Worm (Caenorhabditis elegans) whole organism, early embryonic: Measurements from ENCODE around the gene spe-49.

ENCODE experiments used
- B0310.2 ChIP-seq: sonication (generic microtip); optimal IDR thresholded peaks from 2 replicates; lab custom pipeline; 2016; ENCODE audit warnings: mild to moderate bottlenecking, missing genetic modification characterization, missing compliant biosample characterization
- F13C5.2 ChIP-seq: sonication (generic microtip); optimal IDR thresholded peaks from 2 replicates; lab custom pipeline; 2017; ENCODE audit warnings: mild to moderate bottlenecking, missing genetic modification characterization, inconsistent platforms, missing compliant biosample characterization
- aly-1 ChIP-seq: sonication (generic microtip); optimal IDR thresholded peaks from 2 replicates; lab custom pipeline; 2016; ENCODE audit warnings: missing genetic modification characterization, missing compliant biosample characterization
- ama-1 ChIP-seq: fragments of 150-350 bp; optimal IDR thresholded peaks from 2 replicates; lab custom pipeline; 2014
- ceh-13 ChIP-seq: fragments of 200-800 bp; sonication (Bioruptor generic); optimal IDR thresholded peaks from 2 replicates; lab custom pipeline; 2018; ENCODE audit warnings: mild to moderate bottlenecking, missing genetic modification characterization, missing compliant biosample characterization
- ceh-36 ChIP-seq: sonication (generic microtip); optimal IDR thresholded peaks from 2 replicates; lab custom pipeline; 2016; ENCODE audit warnings: missing genetic modification characterization, inconsistent platforms, missing compliant biosample characterization
- ets-7 ChIP-seq: sonication (generic microtip); optimal IDR thresholded peaks from 2 replicates; lab custom pipeline; 2016; ENCODE audit warnings: missing genotype, missing genetic modification characterization, missing compliant biosample characterization
- flt-1 ChIP-seq: fragments of 200-800 bp; sonication (Bioruptor generic); IDR thresholded peaks from 2 replicates; pipeline ENCODE4 v1.3.6; 2022; ENCODE audit warnings: missing genetic modification characterization, missing compliant biosample characterization
- hmbx-1 ChIP-seq: sonication (generic microtip); optimal IDR thresholded peaks from 2 replicates; lab custom pipeline; 2016; ENCODE audit warnings: mild to moderate bottlenecking, missing genetic modification characterization, missing compliant biosample characterization
- hmg-4 ChIP-seq: fragments of 200-800 bp; sonication (Bioruptor generic); optimal IDR thresholded peaks from 2 replicates; lab custom pipeline; 2018; ENCODE audit warnings: mild to moderate bottlenecking, missing genetic modification characterization, missing compliant biosample characterization
- hnd-1 ChIP-seq: sonication (generic microtip); optimal IDR thresholded peaks from 2 replicates; lab custom pipeline; 2016; ENCODE audit warnings: missing genetic modification characterization, missing compliant biosample characterization
- pes-1 ChIP-seq: fragments of 200-800 bp; sonication (Bioruptor generic); IDR thresholded peaks from 2 replicates; pipeline ENCODE4 v1.3.6; 2022; ENCODE audit warnings: missing genetic modification reagents, missing genetic modification characterization, missing compliant biosample characterization
- scrt-1 ChIP-seq: fragments of 200-800 bp; sonication (Bioruptor generic); IDR thresholded peaks from 2 replicates; pipeline ENCODE4 v1.3.6; 2022; ENCODE audit warnings: missing genetic modification characterization, missing compliant biosample characterization
- sea-1 ChIP-seq: fragments of 200-800 bp; sonication (Bioruptor generic); conservative IDR thresholded peaks from 2 replicates; pipeline ENCODE4 v1.3.6; 2022; ENCODE audit warnings: missing genetic modification characterization, missing compliant biosample characterization
- tbx-11 ChIP-seq: fragments of 200-800 bp; sonication (Bioruptor generic); IDR thresholded peaks from 2 replicates; pipeline ENCODE4 v1.3.6; 2022; ENCODE audit warnings: missing genetic modification characterization, missing compliant biosample characterization
- tbx-37 ChIP-seq: fragments of 200-800 bp; sonication (Bioruptor generic); conservative IDR thresholded peaks from 2 replicates; pipeline ENCODE4 v1.3.6; 2022; ENCODE audit warnings: missing genetic modification reagents, missing genetic modification characterization, missing compliant biosample characterization
- tra-4 ChIP-seq: sonication (generic microtip); optimal IDR thresholded peaks from 2 replicates; lab custom pipeline; 2017; ENCODE audit warnings: missing genetic modification characterization, missing compliant biosample characterization

Gene spe-49

DNA sequence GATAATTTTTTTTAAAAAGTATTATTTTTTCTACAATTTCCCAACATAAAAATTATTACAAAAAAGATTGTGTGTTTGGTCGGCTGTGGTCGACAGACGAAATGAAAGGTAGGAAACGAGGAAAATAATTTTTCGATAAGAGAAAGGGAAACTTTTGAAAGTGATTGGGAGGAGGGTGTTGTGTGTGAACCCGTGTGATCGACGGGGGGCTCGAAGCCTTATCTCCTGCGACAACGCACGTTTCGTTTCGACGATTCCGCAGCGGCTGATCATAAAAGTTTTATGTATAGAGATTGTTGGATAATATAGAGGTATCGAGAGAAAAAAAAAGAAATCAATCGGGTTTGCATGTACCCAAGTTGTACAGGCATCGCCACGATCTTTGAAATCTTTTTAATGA is 37.9 kb upstream of the spe-49 start:
- TF ChIP-seq tbx-11 (GFP tag; lab: Robert Waterston, UW) (no peak), ets-7 (tag; lab: Kevin White, UChicago) (no peak), pes-1 (GFP tag; lab: Robert Waterston, UW) (no peak), flt-1 (GFP tag; lab: Robert Waterston, UW) (no peak), hmbx-1 (tag; lab: Kevin White, UChicago) (no peak), aly-1 (no peak), ceh-36 (tag; lab: Kevin White, UChicago) (no peak), F13C5.2 (tag; lab: Kevin White, UChicago) (no peak), ceh-13 (GFP tag; lab: Kevin White, UChicago) (no peak), hnd-1 (tag; lab: Kevin White, UChicago) (no peak), ama-1 (lab: Kevin White, UChicago) (no peak)

DNA sequence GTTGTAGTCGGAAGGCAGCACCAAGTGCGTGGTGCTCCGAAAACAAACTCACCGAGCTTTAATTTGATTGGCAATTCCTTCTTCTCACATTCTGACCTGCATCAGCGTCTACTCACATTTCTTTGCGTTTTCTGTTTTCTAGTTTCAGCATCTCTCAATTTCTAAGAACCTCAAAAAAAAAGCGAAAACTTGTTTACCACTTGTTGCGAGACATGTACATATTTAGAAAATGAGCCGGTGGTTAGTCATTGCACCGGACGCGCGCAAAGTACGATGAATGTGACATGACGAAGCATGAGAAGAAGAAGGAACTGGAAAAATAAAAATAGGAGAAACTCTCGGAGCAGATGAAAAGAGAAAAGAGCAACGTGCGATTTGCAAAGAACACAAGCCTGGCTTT is 36.5 kb upstream of the spe-49 start:
- no peak for TF ChIP-seq ceh-36 (tag; lab: Kevin White, UChicago)
- no peak for TF ChIP-seq flt-1 (GFP tag; lab: Robert Waterston, UW)
- no peak for TF ChIP-seq sea-1 (GFP tag; lab: Robert Waterston, UW)
- TF ChIP-seq hmbx-1 (tag; lab: Kevin White, UChicago), result no peak

DNA sequence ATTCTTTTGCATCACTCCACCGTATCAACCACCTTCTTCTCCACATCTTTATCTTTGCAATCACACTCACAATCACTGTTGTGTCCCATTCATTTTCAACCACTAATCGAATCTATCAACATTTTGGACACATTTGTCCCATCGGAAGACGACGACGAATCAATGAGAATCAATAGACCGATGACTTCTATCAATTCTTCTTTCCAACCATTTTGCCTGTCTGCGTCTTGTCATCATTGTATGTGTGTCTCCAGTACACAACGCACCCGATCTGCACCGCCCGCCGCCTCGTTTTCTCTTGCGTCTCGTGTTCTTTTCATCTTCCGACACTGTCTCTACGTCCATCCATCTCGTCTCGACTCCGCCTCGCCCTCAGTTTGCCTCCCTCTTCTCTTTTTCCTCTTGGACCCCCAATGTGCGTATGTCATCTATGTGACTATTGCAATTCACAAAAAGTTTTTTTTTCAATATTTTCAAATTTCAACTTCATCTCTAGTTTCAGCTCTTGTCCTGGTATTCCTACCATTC is 34.6 kb upstream of the spe-49 start, which contains the start of gene dmd-7:
Gene dmd-7 (plus strand): TSS at position 478 of the 528 bp plus-strand sequence.
- TF ChIP-seq flt-1 (GFP tag; lab: Robert Waterston, UW), result 0 out of 2 replicates have a peak, but pooled peaks have one; percentile 33
- TF ChIP-seq ceh-13 (GFP tag; lab: Kevin White, UChicago), result no peak
- no peak for TF ChIP-seq scrt-1 (GFP tag; lab: Robert Waterston, UW)
- TF ChIP-seq tbx-11 (GFP tag; lab: Robert Waterston, UW), result no peak
- TF ChIP-seq tra-4, result no peak
- no peak for TF ChIP-seq ets-7 (tag; lab: Kevin White, UChicago)
- no peak for TF ChIP-seq hmbx-1 (tag; lab: Kevin White, UChicago)
- no peak for TF ChIP-seq tbx-37 (GFP tag; lab: Robert Waterston, UW)
- no peak for TF ChIP-seq sea-1 (GFP tag; lab: Robert Waterston, UW)
- no peak for TF ChIP-seq ama-1 (lab: Kevin White, UChicago)
- no peak for TF ChIP-seq ceh-36 (tag; lab: Kevin White, UChicago)
- TF ChIP-seq F13C5.2 (tag; lab: Kevin White, UChicago), result peak; percentile 25
- no peak for TF ChIP-seq hmg-4 (GFP tag; lab: Kevin White, UChicago)
- TF ChIP-seq B0310.2, result no peak
- no peak for TF ChIP-seq aly-1

ce11 chrV:6247397-6247796 is 33.8 kb upstream of the spe-49 start:
- no peak for TF ChIP-seq aly-1
- no peak for TF ChIP-seq tbx-11 (GFP tag; lab: Robert Waterston, UW)
- TF ChIP-seq hmg-4 (GFP tag; lab: Kevin White, UChicago), result no peak
- no peak for TF ChIP-seq hmbx-1 (tag; lab: Kevin White, UChicago)
- TF ChIP-seq ceh-36 (tag; lab: Kevin White, UChicago), result no peak
- TF ChIP-seq sea-1 (GFP tag; lab: Robert Waterston, UW), result no peak

- no peak for TF ChIP-seq tbx-11 (GFP tag; lab: Robert Waterston, UW)
- TF ChIP-seq ama-1 (lab: Kevin White, UChicago), result no peak
- TF ChIP-seq pes-1 (GFP tag; lab: Robert Waterston, UW), result no peak
- no peak for TF ChIP-seq hmg-4 (GFP tag; lab: Kevin White, UChicago)
- TF ChIP-seq F13C5.2 (tag; lab: Kevin White, UChicago), result no peak
- no peak for TF ChIP-seq scrt-1 (GFP tag; lab: Robert Waterston, UW)
- no peak for TF ChIP-seq tra-4
- no peak for TF ChIP-seq ceh-13 (GFP tag; lab: Kevin White, UChicago)
- TF ChIP-seq aly-1, result no peak
- TF ChIP-seq B0310.2, result no peak
- no peak for TF ChIP-seq hnd-1 (tag; lab: Kevin White, UChicago)
These were observed 32.4 kb upstream of the spe-49 start for ce11 chrV:6248714-6249113.

- TF ChIP-seq hnd-1 (tag; lab: Kevin White, UChicago), result no peak
- no peak for TF ChIP-seq scrt-1 (GFP tag; lab: Robert Waterston, UW)
- TF ChIP-seq flt-1 (GFP tag; lab: Robert Waterston, UW), result no peak
- TF ChIP-seq tbx-11 (GFP tag; lab: Robert Waterston, UW), result no peak
- no peak for TF ChIP-seq ceh-36 (tag; lab: Kevin White, UChicago)
- no peak for TF ChIP-seq hmbx-1 (tag; lab: Kevin White, UChicago)
- no peak for TF ChIP-seq ama-1 (lab: Kevin White, UChicago)
- no peak for TF ChIP-seq ceh-13 (GFP tag; lab: Kevin White, UChicago)
- no peak for TF ChIP-seq ets-7 (tag; lab: Kevin White, UChicago)
- no peak for TF ChIP-seq F13C5.2 (tag; lab: Kevin White, UChicago)
- TF ChIP-seq pes-1 (GFP tag; lab: Robert Waterston, UW), result no peak
- TF ChIP-seq tra-4, result no peak
- no peak for TF ChIP-seq tbx-37 (GFP tag; lab: Robert Waterston, UW)
- TF ChIP-seq sea-1 (GFP tag; lab: Robert Waterston, UW), result no peak
- TF ChIP-seq aly-1, result no peak
- no peak for TF ChIP-seq hmg-4 (GFP tag; lab: Kevin White, UChicago)
- TF ChIP-seq B0310.2, result no peak
These were observed 32.0 kb upstream of the spe-49 start for ce11 chrV:6249135-6249534.

DNA sequence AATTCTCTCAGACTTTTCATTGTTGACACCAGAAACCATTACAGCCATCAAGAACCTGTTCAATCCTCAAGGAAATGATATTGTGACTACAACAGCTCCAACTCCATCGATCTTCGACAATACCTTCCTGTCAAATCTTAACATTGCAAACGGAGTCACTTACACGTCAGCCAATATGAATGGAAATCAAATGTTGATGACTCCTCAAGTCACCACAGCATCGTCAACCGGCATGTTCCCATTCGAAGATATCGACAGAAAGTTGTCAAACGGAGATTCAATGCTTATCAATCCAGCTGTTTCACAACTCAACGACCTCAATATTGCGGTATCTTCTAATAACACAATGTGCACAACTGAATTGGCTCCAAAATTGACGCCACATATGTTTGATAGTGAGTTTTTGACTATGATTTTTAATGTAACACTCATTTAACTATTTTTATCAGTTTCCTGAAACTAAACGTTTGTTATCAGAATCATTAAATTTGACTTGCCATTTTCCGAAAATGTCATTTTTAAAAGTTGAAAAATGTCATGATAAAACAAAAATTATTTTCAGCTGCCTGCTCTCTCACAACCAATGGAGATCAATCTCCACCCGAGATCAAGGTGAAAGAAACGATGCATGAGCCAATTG is 30.1 kb upstream of the spe-49 start:
- TF ChIP-seq hnd-1 (tag; lab: Kevin White, UChicago), result no peak
- TF ChIP-seq tbx-37 (GFP tag; lab: Robert Waterston, UW), result no peak
- TF ChIP-seq B0310.2, result no peak
- TF ChIP-seq ets-7 (tag; lab: Kevin White, UChicago), result no peak
- no peak for TF ChIP-seq flt-1 (GFP tag; lab: Robert Waterston, UW)
- TF ChIP-seq F13C5.2 (tag; lab: Kevin White, UChicago), result no peak
- TF ChIP-seq aly-1, result no peak
- no peak for TF ChIP-seq hmbx-1 (tag; lab: Kevin White, UChicago)
- TF ChIP-seq ama-1 (lab: Kevin White, UChicago), result no peak
- no peak for TF ChIP-seq tra-4
- no peak for TF ChIP-seq sea-1 (GFP tag; lab: Robert Waterston, UW)
- no peak for TF ChIP-seq scrt-1 (GFP tag; lab: Robert Waterston, UW)
- no peak for TF ChIP-seq ceh-13 (GFP tag; lab: Kevin White, UChicago)
- TF ChIP-seq ceh-36 (tag; lab: Kevin White, UChicago), result no peak
- TF ChIP-seq tbx-11 (GFP tag; lab: Robert Waterston, UW), result no peak
- no peak for TF ChIP-seq hmg-4 (GFP tag; lab: Kevin White, UChicago)
- no peak for TF ChIP-seq pes-1 (GFP tag; lab: Robert Waterston, UW)
